Worm (Caenorhabditis elegans): ENCODE data around the gene srg-11.

DNA sequence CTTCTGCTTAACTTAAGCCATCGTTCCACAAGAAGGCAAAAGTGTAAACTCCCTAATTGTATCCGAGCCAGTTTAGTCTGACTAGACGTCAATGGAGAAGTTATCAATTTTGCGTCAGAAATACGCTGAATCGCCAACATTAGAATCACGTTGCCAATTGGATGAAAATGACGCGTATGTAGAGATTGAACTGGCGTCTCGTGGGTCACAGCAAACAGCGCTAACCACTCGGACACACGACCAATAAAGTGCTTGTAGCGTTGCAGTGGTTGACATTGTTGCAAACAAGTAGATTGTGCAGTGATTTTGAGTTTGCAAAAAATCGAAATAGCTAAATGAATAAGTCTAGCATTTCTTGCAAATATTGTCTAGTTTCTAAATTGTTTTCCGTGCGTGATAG is 9.8 kb downstream of the srg-11 start:
- TF ChIP-seq him-1 (tag; optimal IDR thresholded peaks at IDR 0.05) = peak; percentile 63
- peak; percentile 36 for TF ChIP-seq W03F9.2 (tag; optimal IDR thresholded peaks at IDR 0.05)

All from whole organism, L4/young adult.